Fruit fly (Drosophila melanogaster) whole organism, embryonic: ENCODE measurements around the gene spidey.

Experiments
- Abd-B ChIP-seq: fragments of 200-800 bp; sonication (Bioruptor generic); optimal IDR thresholded peaks from 2 replicates; lab custom pipeline; 2018; ENCODE audit warnings: missing biosample characterization, mild to moderate bottlenecking, missing genetic modification characterization, moderate library complexity
- Antp ChIP-seq: fragments of 200-800 bp; sonication (Bioruptor generic); optimal IDR thresholded peaks from 3 replicates; lab custom pipeline; 2016; ENCODE audit warnings: missing biosample characterization, missing genetic modification characterization
- Atf-2 ChIP-seq: fragments of 200-800 bp; sonication (Bioruptor generic); optimal IDR thresholded peaks from 2 replicates; lab custom pipeline; 2016; ENCODE audit warnings: missing biosample characterization, missing genetic modification characterization
- CG1024 ChIP-seq: fragments of 200-800 bp; sonication (Bioruptor generic); IDR thresholded peaks from 2 replicates; pipeline ENCODE4 v1.3.6; 2022; ENCODE audit warnings: missing biosample characterization, missing genetic modification characterization
- CG10565 ChIP-seq: fragments of 200-800 bp; sonication (Bioruptor generic); optimal IDR thresholded peaks from 3 replicates; lab custom pipeline; 2016; ENCODE audit warnings: missing biosample characterization, mild to moderate bottlenecking, missing genetic modification characterization
- CG11085 ChIP-seq: fragments of 200-800 bp; sonication (Bioruptor generic); IDR thresholded peaks from 2 replicates; pipeline ENCODE4 v1.3.6; 2022; ENCODE audit warnings: missing biosample characterization, missing genetic modification characterization
- CG12104 ChIP-seq: fragments of 200-800 bp; sonication (Bioruptor generic); optimal IDR thresholded peaks from 3 replicates; lab custom pipeline; 2016; ENCODE audit warnings: missing biosample characterization, missing genetic modification characterization
- CG12155 ChIP-seq: fragments of 200-800 bp; sonication (Bioruptor generic); optimal IDR thresholded peaks from 3 replicates; lab custom pipeline; 2016; ENCODE audit warnings: missing biosample characterization, missing genetic modification characterization
- CG13287 ChIP-seq: fragments of 200-800 bp; sonication (Bioruptor generic); IDR thresholded peaks from 2 replicates; pipeline ENCODE4 v1.3.6; 2022; ENCODE audit warnings: missing biosample characterization, missing genetic modification characterization; ENCODE audit not compliant: partially characterized antibody
- CG1529 ChIP-seq: fragments of 200-800 bp; sonication (Bioruptor generic); optimal IDR thresholded peaks from 3 replicates; lab custom pipeline; 2018; ENCODE audit warnings: missing biosample characterization, missing genetic modification characterization
- CG17385 ChIP-seq: fragments of 200-800 bp; sonication (Bioruptor generic); optimal IDR thresholded peaks from 3 replicates; lab custom pipeline; 2018; ENCODE audit warnings: missing biosample characterization, mild to moderate bottlenecking, missing genetic modification characterization
- CG1832 ChIP-seq: fragments of 200-800 bp; sonication (Bioruptor generic); optimal IDR thresholded peaks from 2 replicates; lab custom pipeline; 2017; ENCODE audit warnings: missing biosample characterization, mild to moderate bottlenecking, missing genetic modification characterization, inconsistent platforms
- CG2120 ChIP-seq: fragments of 200-800 bp; sonication (Bioruptor generic); optimal IDR thresholded peaks from 3 replicates; lab custom pipeline; 2016; ENCODE audit warnings: missing biosample characterization, missing genetic modification characterization
- CG31441 ChIP-seq: fragments of 200-800 bp; sonication (Bioruptor generic); IDR thresholded peaks from 2 replicates; pipeline ENCODE4 v1.3.6; 2022; ENCODE audit warnings: missing biosample characterization, missing genetic modification characterization
- CG4328 ChIP-seq: fragments of 200-800 bp; sonication (Bioruptor generic); optimal IDR thresholded peaks from 3 replicates; lab custom pipeline; 2017; ENCODE audit warnings: missing biosample characterization, missing genetic modification reagents, missing genetic modification characterization
- CG7786 ChIP-seq: fragments of 200-800 bp; sonication (Bioruptor generic); optimal IDR thresholded peaks from 2 replicates; lab custom pipeline; 2016; ENCODE audit warnings: missing biosample characterization, missing genetic modification characterization
- CG8281 ChIP-seq: fragments of 200-800 bp; sonication (Bioruptor generic); optimal IDR thresholded peaks from 2 replicates; lab custom pipeline; 2018; ENCODE audit warnings: missing biosample characterization, mild to moderate bottlenecking, missing genetic modification characterization, moderate library complexity
- CG9797 ChIP-seq: fragments of 200-800 bp; sonication (Bioruptor generic); optimal IDR thresholded peaks from 3 replicates; lab custom pipeline; 2018; ENCODE audit warnings: missing biosample characterization, mild to moderate bottlenecking, missing genetic modification characterization
- E2f2 ChIP-seq: fragments of 200-800 bp; sonication (Bioruptor generic); IDR thresholded peaks from 2 replicates; pipeline ENCODE4 v1.3.6; 2022; ENCODE audit warnings: missing biosample characterization, missing genetic modification characterization
- H15 ChIP-seq: fragments of 200-800 bp; sonication (Bioruptor generic); IDR thresholded peaks from 3 replicates; pipeline ENCODE4 v1.3.6; 2022; ENCODE audit warnings: missing biosample characterization, missing genetic modification characterization
- HLHmδ ChIP-seq: fragments of 200-800 bp; sonication (Bioruptor generic); optimal IDR thresholded peaks from 2 replicates; lab custom pipeline; 2018; ENCODE audit warnings: missing biosample characterization, mild to moderate bottlenecking, missing genetic modification characterization, moderate library complexity
- HmgZ ChIP-seq: fragments of 200-800 bp; sonication (Bioruptor generic); optimal IDR thresholded peaks from 2 replicates; lab custom pipeline; 2018; ENCODE audit warnings: missing biosample characterization, mild to moderate bottlenecking, missing genetic modification characterization
- Hr51 ChIP-seq, 2 experiments: fragments of 200-800 bp; sonication (Bioruptor generic); optimal IDR thresholded peaks; 2 replicates in 1 of 2; 3 replicates in 1 of 2; lab custom pipeline; 2016 to 2018; ENCODE audit warnings: missing biosample characterization in 2 of 2, missing genetic modification characterization in 2 of 2, mild to moderate bottlenecking in 1 of 2, moderate library complexity in 1 of 2
- Mrtf ChIP-seq: fragments of 200-800 bp; sonication (Bioruptor generic); IDR thresholded peaks from 3 replicates; pipeline ENCODE4 v1.3.6; 2022; ENCODE audit warnings: missing biosample characterization, missing genetic modification characterization
- NC2β ChIP-seq: fragments of 200-800 bp; sonication (Bioruptor generic); optimal IDR thresholded peaks from 2 replicates; lab custom pipeline; 2016; ENCODE audit warnings: missing biosample characterization, missing genetic modification characterization
- Ravus ChIP-seq: fragments of 200-800 bp; sonication (Bioruptor generic); IDR thresholded peaks from 2 replicates; pipeline ENCODE4 v1.3.6; 2022; ENCODE audit warnings: missing biosample characterization, missing genetic modification characterization
- Rfx ChIP-seq: fragments of 200-800 bp; sonication (Bioruptor generic); IDR thresholded peaks from 2 replicates; pipeline ENCODE4 v1.3.6; 2022; ENCODE audit warnings: missing biosample characterization, missing genetic modification characterization
- Sry-β ChIP-seq: fragments of 200-800 bp; sonication (Bioruptor generic); optimal IDR thresholded peaks from 2 replicates; lab custom pipeline; 2018; ENCODE audit warnings: missing biosample characterization, mild to moderate bottlenecking, missing genetic modification characterization, moderate library complexity
- Ssrp ChIP-seq: fragments of 200-800 bp; sonication (Bioruptor generic); optimal IDR thresholded peaks from 2 replicates; lab custom pipeline; 2018; ENCODE audit warnings: missing biosample characterization, mild to moderate bottlenecking, missing genetic modification characterization, moderate library complexity
- ase ChIP-seq: fragments of 200-800 bp; sonication (Bioruptor generic); IDR thresholded peaks from 3 replicates; pipeline ENCODE4 v1.3.6; 2022; ENCODE audit warnings: missing biosample characterization, missing genetic modification characterization
- az2 ChIP-seq: fragments of 200-800 bp; sonication (Bioruptor generic); optimal IDR thresholded peaks from 3 replicates; lab custom pipeline; 2016; ENCODE audit warnings: missing biosample characterization, missing genetic modification characterization
- cas ChIP-seq: fragments of 200-800 bp; sonication (Bioruptor generic); IDR thresholded peaks from 2 replicates; pipeline ENCODE4 v1.3.6; 2022; ENCODE audit warnings: missing biosample characterization, missing genetic modification characterization
- crp ChIP-seq, 2 experiments: fragments of 200-800 bp; sonication (Bioruptor generic); optimal IDR thresholded peaks; 2 replicates in 1 of 2; 3 replicates in 1 of 2; lab custom pipeline; 2017; ENCODE audit warnings: missing biosample characterization in 2 of 2, missing genetic modification characterization in 2 of 2, mild to moderate bottlenecking in 1 of 2, moderate library complexity in 1 of 2
- dm ChIP-seq: fragments of 200-800 bp; sonication (Bioruptor generic); optimal IDR thresholded peaks from 3 replicates; lab custom pipeline; 2016; ENCODE audit warnings: missing biosample characterization, missing genetic modification characterization
- dmrt99B ChIP-seq: fragments of 200-800 bp; sonication (Bioruptor generic); optimal IDR thresholded peaks from 2 replicates; lab custom pipeline; 2018; ENCODE audit warnings: missing biosample characterization, mild to moderate bottlenecking, missing genetic modification characterization, moderate library complexity
- dpn ChIP-seq, 2 experiments: fragments of 200-800 bp; sonication (Bioruptor generic); optimal IDR thresholded peaks; 3 replicates each; lab custom pipeline; 2016; ENCODE audit warnings: missing biosample characterization in 2 of 2, missing genetic modification characterization in 2 of 2
- emc ChIP-seq: fragments of 200-800 bp; sonication (Bioruptor generic); optimal IDR thresholded peaks from 2 replicates; lab custom pipeline; 2016; ENCODE audit warnings: missing biosample characterization, missing genetic modification characterization
- fd64A ChIP-seq: fragments of 200-800 bp; sonication (Bioruptor generic); optimal IDR thresholded peaks from 3 replicates; lab custom pipeline; 2018; ENCODE audit warnings: missing biosample characterization, mild to moderate bottlenecking, missing genetic modification characterization
- fru ChIP-seq: fragments of >200 bp; optimal IDR thresholded peaks from 2 replicates; lab custom pipeline; 2017
- fu2 ChIP-seq: fragments of 200-800 bp; sonication (Bioruptor generic); optimal IDR thresholded peaks from 2 replicates; lab custom pipeline; 2016; ENCODE audit warnings: missing biosample characterization, missing genetic modification characterization
- gce ChIP-seq: fragments of 200-800 bp; sonication (Bioruptor generic); IDR thresholded peaks from 3 replicates; pipeline ENCODE4 v1.3.6; 2022; ENCODE audit warnings: missing biosample characterization, missing genetic modification characterization
- gfzf ChIP-seq: fragments of 200-800 bp; sonication (Bioruptor generic); optimal IDR thresholded peaks from 2 replicates; lab custom pipeline; 2016; ENCODE audit warnings: missing biosample characterization, mild to moderate bottlenecking, missing genetic modification characterization, moderate library complexity
- gro ChIP-seq: fragments of 200-800 bp; sonication (Bioruptor generic); optimal IDR thresholded peaks from 2 replicates; lab custom pipeline; 2016; ENCODE audit warnings: missing biosample characterization, missing genetic modification characterization
- gsb-n ChIP-seq: fragments of 200-800 bp; sonication (Bioruptor generic); optimal IDR thresholded peaks from 3 replicates; lab custom pipeline; 2018; ENCODE audit warnings: missing biosample characterization, mild to moderate bottlenecking, missing genetic modification characterization
- org-1 ChIP-seq: fragments of 200-800 bp; sonication (Bioruptor generic); optimal IDR thresholded peaks from 2 replicates; lab custom pipeline; 2017; ENCODE audit warnings: missing biosample characterization, missing genetic modification characterization
- sens ChIP-seq: fragments of 200-800 bp; sonication (Bioruptor generic); peaks from one replicate; lab custom pipeline; 2016; ENCODE audit warnings: missing biosample characterization, missing genetic modification characterization
- sima ChIP-seq: fragments of 200-800 bp; sonication (Bioruptor generic); optimal IDR thresholded peaks from 2 replicates; lab custom pipeline; 2016; ENCODE audit warnings: missing biosample characterization, missing genetic modification characterization
- sisA ChIP-seq: fragments of 200-800 bp; sonication (Bioruptor generic); IDR thresholded peaks from 2 replicates; pipeline ENCODE4 v1.3.6; 2022; ENCODE audit warnings: missing biosample characterization, missing genetic modification characterization
- sqz ChIP-seq: fragments of 200-800 bp; sonication (Bioruptor generic); optimal IDR thresholded peaks from 3 replicates; lab custom pipeline; 2018; ENCODE audit warnings: missing biosample characterization, mild to moderate bottlenecking, missing genetic modification characterization
- tin ChIP-seq: fragments of 200-800 bp; sonication (Bioruptor generic); optimal IDR thresholded peaks from 3 replicates; lab custom pipeline; 2016; ENCODE audit warnings: missing biosample characterization, missing genetic modification characterization
- tx ChIP-seq: fragments of 200-800 bp; sonication (Bioruptor generic); optimal IDR thresholded peaks from 2 replicates; lab custom pipeline; 2016; ENCODE audit warnings: missing biosample characterization, missing genetic modification characterization
- zen ChIP-seq: fragments of 200-800 bp; sonication (Bioruptor generic); optimal IDR thresholded peaks from 3 replicates; lab custom pipeline; 2018; ENCODE audit warnings: missing biosample characterization, mild to moderate bottlenecking, missing genetic modification characterization, moderate library complexity
- zen2 ChIP-seq: fragments of 200-800 bp; sonication (Bioruptor generic); IDR thresholded peaks from 3 replicates; pipeline ENCODE4 v1.3.6; 2022; ENCODE audit warnings: missing biosample characterization, missing genetic modification characterization; ENCODE audit not compliant: partially characterized antibody

The spidey gene

dm6 chrX:7909482-7909881 is 751 bp downstream of the spidey start (continued):
- no peak for TF ChIP-seq CG4328 (GFP tag; lab: Kevin White, UChicago)
- no peak for TF ChIP-seq fru (lab: Kevin White, UChicago)
- TF ChIP-seq sens (GFP tag; lab: Kevin White, UChicago) = peak; percentile 74
- peak; percentile 10 for TF ChIP-seq HmgZ (tag; lab: Kevin White, UChicago)
- 0 out of 3 replicates have a peak, but pooled peaks have one; percentile 50 for TF ChIP-seq ase (GFP tag; lab: Robert Waterston, UW)
- TF ChIP-seq CG1832 (GFP tag; lab: Kevin White, UChicago) = no peak
- no peak for TF ChIP-seq Ssrp (tag; lab: Kevin White, UChicago)
- TF ChIP-seq CG8281 (tag; lab: Kevin White, UChicago) = no peak
- TF ChIP-seq E2f2 (GFP tag; lab: Robert Waterston, UW) = no peak
- no peak for TF ChIP-seq dm
- no peak for TF ChIP-seq az2 (GFP tag; lab: Kevin White, UChicago)
- peak; percentile 49 for TF ChIP-seq CG2120 (GFP tag; lab: Kevin White, UChicago)
- no peak for TF ChIP-seq dmrt99B
- TF ChIP-seq gce (GFP tag; lab: Robert Waterston, UW) = no peak
- TF ChIP-seq gro (GFP tag; lab: Kevin White, UChicago) = no peak
- no peak for TF ChIP-seq cas
- TF ChIP-seq Hr51 (GFP tag; optimal IDR thresholded peaks at IDR 0.05; lab: Kevin White, UChicago) = no peak
- peak; percentile 20 for TF ChIP-seq CG7786 (GFP tag; lab: Kevin White, UChicago)
- TF ChIP-seq CG1024 (GFP tag; lab: Robert Waterston, UW) = no peak
- TF ChIP-seq CG13287 (GFP tag; lab: Robert Waterston, UW) = no peak
- no peak for TF ChIP-seq fd64A (GFP tag; lab: Kevin White, UChicago)
- no peak for TF ChIP-seq CG12104
- TF ChIP-seq dpn (GFP tag; optimal IDR thresholded peaks at IDR 0.05; lab: Kevin White, UChicago) = no peak
- no peak for TF ChIP-seq gfzf (GFP tag; lab: Kevin White, UChicago)
- no peak for TF ChIP-seq crp (GFP tag; optimal IDR thresholded peaks at IDR 0.05; lab: Kevin White, UChicago)
- TF ChIP-seq CG17385 (GFP tag; lab: Kevin White, UChicago) = peak; percentile 5
- TF ChIP-seq CG10565 (GFP tag; lab: Kevin White, UChicago) = no peak
- TF ChIP-seq tin (GFP tag; lab: Kevin White, UChicago) = no peak
- TF ChIP-seq CG1529 (GFP tag; lab: Kevin White, UChicago) = no peak
- no peak for TF ChIP-seq HLHmδ
- TF ChIP-seq Ravus = no peak
- TF ChIP-seq CG11085 (GFP tag; lab: Robert Waterston, UW) = no peak
- TF ChIP-seq org-1 = no peak
- no peak for TF ChIP-seq Abd-B
- peak; percentile 17; the same call in 1 of the 2 replicates for TF ChIP-seq sisA
- TF ChIP-seq H15 = no peak
- TF ChIP-seq gsb-n (tag; lab: Kevin White, UChicago) = no peak
- no peak for TF ChIP-seq CG12155 (GFP tag; lab: Kevin White, UChicago)
- no peak for TF ChIP-seq sqz (GFP tag; lab: Kevin White, UChicago)
- no peak for TF ChIP-seq tx (GFP tag; lab: Kevin White, UChicago)
- no peak for TF ChIP-seq Mrtf (GFP tag; lab: Robert Waterston, UW)
- no peak for TF ChIP-seq CG9797 (GFP tag; lab: Kevin White, UChicago)
- no peak for TF ChIP-seq zen
- TF ChIP-seq fu2 = no peak
- no peak for TF ChIP-seq zen2 (GFP tag; lab: Robert Waterston, UW)
- TF ChIP-seq Sry-β (GFP tag; lab: Kevin White, UChicago) = no peak
- TF ChIP-seq Atf-2 (GFP tag; lab: Kevin White, UChicago) = no peak
- no peak for TF ChIP-seq NC2β (GFP tag; lab: Kevin White, UChicago)
- no peak for TF ChIP-seq CG31441
- TF ChIP-seq Rfx (GFP tag; lab: Robert Waterston, UW) = peak; percentile 50
- no peak for TF ChIP-seq sima (GFP tag; lab: Kevin White, UChicago)
- TF ChIP-seq Antp (GFP tag; lab: Kevin White, UChicago) = no peak
- no peak for TF ChIP-seq emc (GFP tag; lab: Kevin White, UChicago)
